In the genomic region with DNA sequence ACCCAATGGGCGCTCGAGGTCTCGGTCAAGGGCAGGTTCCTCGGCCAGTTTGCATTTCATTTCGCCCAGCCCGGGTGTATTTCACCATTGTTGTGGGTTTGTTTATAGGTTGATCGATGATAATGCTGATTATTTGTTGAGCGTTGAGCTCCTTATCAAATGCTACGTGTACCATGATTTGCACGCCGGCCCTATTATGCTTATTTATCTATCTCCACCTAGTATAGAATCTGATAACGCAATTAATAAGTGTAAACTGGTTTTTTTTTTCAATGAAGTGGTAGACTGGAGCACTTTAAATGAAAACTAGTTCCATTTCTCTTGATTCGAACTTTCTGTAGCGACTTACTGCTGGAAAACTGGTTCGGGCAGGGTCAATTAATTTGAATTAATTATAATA, we compare ENCODE assay signal across 3 fruit fly cellular contexts.
TF ChIP-seq lines count a peak whose summit lies in the region.

No protein-coding gene starts in this region.

- TF ChIP-seq CTCF in whole organism, embryonic (GFP tag; optimal IDR thresholded peaks at IDR 0.05; lab: Kevin White, UChicago) = no peak

TF ChIP-seq in whole organism, adult, 20 proteins besides CTCF, POLR2A, EP300 and RAD21:
- TF ChIP-seq Clk (GFP tag; optimal IDR thresholded peaks at IDR 0.05; lab: Kevin White, UChicago) (no peak), pad (GFP tag; optimal IDR thresholded peaks at IDR 0.05; lab: Kevin White, UChicago) (no peak), cic (GFP tag; optimal IDR thresholded peaks at IDR 0.05; lab: Kevin White, UChicago) (peak; percentile 8)

TF ChIP-seq in whole organism, embryonic, 481 proteins besides CTCF, POLR2A, EP300 and RAD21:
- TF ChIP-seq CG4424 (GFP tag; optimal IDR thresholded peaks at IDR 0.05; lab: Kevin White, UChicago) (no peak), CG15514 (GFP tag; optimal IDR thresholded peaks at IDR 0.05; lab: Kevin White, UChicago) (peak; percentile 87), CG5953 (GFP tag; IDR thresholded peaks at IDR 0.05; lab: Robert Waterston, UW) (no peak), rib (GFP tag; IDR thresholded peaks at IDR 0.05; lab: Robert Waterston, UW) (0 out of 2 replicates have a peak, but pooled peaks have one; percentile 25), CG34376 (GFP tag; optimal IDR thresholded peaks at IDR 0.05; lab: Kevin White, UChicago) (peak; percentile 53), CG17912 (GFP tag; optimal IDR thresholded peaks at IDR 0.05; lab: Kevin White, UChicago) (no peak), grn (GFP tag; optimal IDR thresholded peaks at IDR 0.05; lab: Kevin White, UChicago) (peak; percentile 82), sqz (GFP tag; optimal IDR thresholded peaks at IDR 0.05; lab: Kevin White, UChicago) (peak; percentile 33), Med (GFP tag; lab: Kevin White, UChicago) (peak; percentile 15), schlank (tag; optimal IDR thresholded peaks at IDR 0.05; lab: Kevin White, UChicago) (no peak), Atf6 (GFP tag; IDR thresholded peaks at IDR 0.05; lab: Robert Waterston, UW) (no peak), CG2129 (GFP tag; IDR thresholded peaks at IDR 0.05; lab: Robert Waterston, UW; ENCODE audit: partially characterized antibody) (no peak), HLH54F (GFP tag; optimal IDR thresholded peaks at IDR 0.05; lab: Kevin White, UChicago) (no peak), crol (GFP tag; IDR thresholded peaks at IDR 0.05; lab: Robert Waterston, UW) (no peak), mirr (GFP tag; optimal IDR thresholded peaks at IDR 0.05; lab: Kevin White, UChicago) (peak; percentile 58), NFAT (GFP tag; IDR thresholded peaks at IDR 0.05; lab: Robert Waterston, UW) (no peak), ind (GFP tag; optimal IDR thresholded peaks at IDR 0.05; lab: Kevin White, UChicago) (no peak), vvl (GFP tag; IDR thresholded peaks at IDR 0.05; lab: Robert Waterston, UW) (no peak), sens (GFP tag; lab: Kevin White, UChicago) (peak; percentile 73), CG16863 (GFP tag; optimal IDR thresholded peaks at IDR 0.05; lab: Kevin White, UChicago) (no peak), sug (tag; optimal IDR thresholded peaks at IDR 0.05; lab: Kevin White, UChicago) (peak; percentile 26), vfl (GFP tag; optimal IDR thresholded peaks at IDR 0.05; lab: Kevin White, UChicago) (no peak), CG11695 (GFP tag; IDR thresholded peaks at IDR 0.05; lab: Robert Waterston, UW) (no peak), ERR (GFP tag; optimal IDR thresholded peaks at IDR 0.05; lab: Kevin White, UChicago) (no peak), ftz-f1 (GFP tag; optimal IDR thresholded peaks at IDR 0.05; lab: Kevin White, UChicago) (peak; percentile 43), exex (tag; optimal IDR thresholded peaks at IDR 0.05; lab: Kevin White, UChicago) (peak; percentile 89)

TF ChIP-seq in whole organism, prepupa, 60 proteins besides CTCF, POLR2A, EP300 and RAD21:
- TF ChIP-seq Hr38 (GFP tag; optimal IDR thresholded peaks at IDR 0.05; lab: Kevin White, UChicago) (no peak), Eip78C (GFP tag; lab: Kevin White, UChicago) (no peak), fd85E (GFP tag; optimal IDR thresholded peaks at IDR 0.05; lab: Kevin White, UChicago) (no peak), Blimp-1 (GFP tag; optimal IDR thresholded peaks at IDR 0.05; lab: Kevin White, UChicago) (no peak), CG31627 (GFP tag; optimal IDR thresholded peaks at IDR 0.05; lab: Kevin White, UChicago) (no peak), Hr4 (GFP tag; optimal IDR thresholded peaks at IDR 0.05; lab: Kevin White, UChicago) (no peak), vri (GFP tag; optimal IDR thresholded peaks at IDR 0.05; lab: Kevin White, UChicago) (peak; percentile 1), CG6808 (GFP tag; optimal IDR thresholded peaks at IDR 0.05; lab: Kevin White, UChicago) (no peak), salr (GFP tag; optimal IDR thresholded peaks at IDR 0.05; lab: Kevin White, UChicago) (no peak)
